Worm (Caenorhabditis elegans) whole organism, L3 larva: ENCODE data around the gene lron-10.

Experiments used
- ama-1 ChIP-seq: fragments of 150-350 bp; optimal IDR thresholded peaks from 2 replicates; lab custom pipeline; 2018
- fos-1 ChIP-seq: fragments of 150-350 bp; optimal IDR thresholded peaks from 2 replicates; lab custom pipeline; 2014; ENCODE audit warnings: missing biosample characterization, missing genetic modification characterization
- lin-15B ChIP-seq: fragments of 150-350 bp; optimal IDR thresholded peaks from 2 replicates; lab custom pipeline; 2014; ENCODE audit warnings: missing biosample characterization, missing genetic modification characterization
- nhr-67 ChIP-seq: fragments of 150-350 bp; optimal IDR thresholded peaks from 2 replicates; lab custom pipeline; 2014; ENCODE audit warnings: missing biosample characterization, missing genetic modification characterization
- nhr-76 ChIP-seq: fragments of 150-350 bp; sonication (generic microtip); optimal IDR thresholded peaks from 5 replicates; lab custom pipeline; 2014; ENCODE audit warnings: missing biosample characterization, missing genetic modification characterization
- pqm-1 ChIP-seq: fragments of 150-350 bp; optimal IDR thresholded peaks from 2 replicates; lab custom pipeline; 2017; ENCODE audit warnings: missing biosample characterization, missing genetic modification characterization, inconsistent platforms
- snpc-4 ChIP-seq: fragments of 150-350 bp; optimal IDR thresholded peaks from 2 replicates; lab custom pipeline; 2014; ENCODE audit warnings: missing biosample characterization, missing genetic modification characterization
- ztf-11 ChIP-seq: fragments of 150-350 bp; optimal IDR thresholded peaks from 2 replicates; lab custom pipeline; 2014; ENCODE audit warnings: missing biosample characterization, missing genetic modification characterization
- ztf-4 ChIP-seq: fragments of 150-350 bp; optimal IDR thresholded peaks from 2 replicates; lab custom pipeline; 2014; ENCODE audit warnings: missing biosample characterization, missing genetic modification characterization

DNA sequence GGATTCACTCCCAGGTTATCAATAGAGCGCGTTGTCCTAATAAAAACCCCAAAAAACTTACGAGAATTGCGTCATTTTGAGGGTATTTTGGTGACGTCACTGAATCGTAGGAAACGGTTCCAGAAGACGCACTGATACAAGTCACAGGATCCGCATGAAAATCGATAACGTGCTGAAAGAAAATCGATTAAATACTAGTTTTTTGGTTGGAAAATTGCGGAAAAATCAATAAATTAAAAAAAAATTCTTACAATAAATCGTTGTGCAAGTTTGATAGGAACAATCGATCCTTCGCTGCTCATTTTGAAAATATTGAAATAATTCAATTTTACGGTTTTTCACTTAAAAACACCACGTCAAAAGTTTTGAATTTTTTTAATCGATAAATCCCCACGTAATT is 17.9 kb downstream of the lron-10 start, which contains the start of gene Y39A1A.2:
- no peak for TF ChIP-seq fos-1 (tag; lab: Kevin White, UChicago)
- TF ChIP-seq lin-15B (tag; lab: Kevin White, UChicago), result no peak
- TF ChIP-seq snpc-4 (tag; lab: Kevin White, UChicago), result no peak
- no peak for TF ChIP-seq ztf-11 (tag; lab: Kevin White, UChicago)
- no peak for TF ChIP-seq nhr-76 (tag; lab: Kevin White, UChicago)
- no peak for TF ChIP-seq pqm-1 (tag; lab: Kevin White, UChicago)
- no peak for TF ChIP-seq nhr-67
- TF ChIP-seq ztf-4, result no peak
- TF ChIP-seq ama-1 (lab: Kevin White, UChicago), result no peak
